Worm (Caenorhabditis elegans) whole organism, early embryonic: ENCODE data around the gene F52C9.3.

Experiments used
- B0310.2 ChIP-seq: sonication (generic microtip); optimal IDR thresholded peaks from 2 replicates; lab custom pipeline; 2016; ENCODE audit warnings: mild to moderate bottlenecking, missing genetic modification characterization, missing compliant biosample characterization
- aly-1 ChIP-seq: sonication (generic microtip); optimal IDR thresholded peaks from 2 replicates; lab custom pipeline; 2016; ENCODE audit warnings: missing genetic modification characterization, missing compliant biosample characterization
- ama-1 ChIP-seq: fragments of 150-350 bp; optimal IDR thresholded peaks from 2 replicates; lab custom pipeline; 2014
- ceh-13 ChIP-seq: fragments of 200-800 bp; sonication (Bioruptor generic); optimal IDR thresholded peaks from 2 replicates; lab custom pipeline; 2018; ENCODE audit warnings: mild to moderate bottlenecking, missing genetic modification characterization, missing compliant biosample characterization
- ets-7 ChIP-seq: sonication (generic microtip); optimal IDR thresholded peaks from 2 replicates; lab custom pipeline; 2016; ENCODE audit warnings: missing genotype, missing genetic modification characterization, missing compliant biosample characterization
- flt-1 ChIP-seq: fragments of 200-800 bp; sonication (Bioruptor generic); IDR thresholded peaks from 2 replicates; pipeline ENCODE4 v1.3.6; 2022; ENCODE audit warnings: missing genetic modification characterization, missing compliant biosample characterization
- hmg-4 ChIP-seq: fragments of 200-800 bp; sonication (Bioruptor generic); optimal IDR thresholded peaks from 2 replicates; lab custom pipeline; 2018; ENCODE audit warnings: mild to moderate bottlenecking, missing genetic modification characterization, missing compliant biosample characterization
- hnd-1 ChIP-seq: sonication (generic microtip); optimal IDR thresholded peaks from 2 replicates; lab custom pipeline; 2016; ENCODE audit warnings: missing genetic modification characterization, missing compliant biosample characterization
- pes-1 ChIP-seq: fragments of 200-800 bp; sonication (Bioruptor generic); IDR thresholded peaks from 2 replicates; pipeline ENCODE4 v1.3.6; 2022; ENCODE audit warnings: missing genetic modification reagents, missing genetic modification characterization, missing compliant biosample characterization
- sea-1 ChIP-seq: fragments of 200-800 bp; sonication (Bioruptor generic); conservative IDR thresholded peaks from 2 replicates; pipeline ENCODE4 v1.3.6; 2022; ENCODE audit warnings: missing genetic modification characterization, missing compliant biosample characterization
- tbx-11 ChIP-seq: fragments of 200-800 bp; sonication (Bioruptor generic); IDR thresholded peaks from 2 replicates; pipeline ENCODE4 v1.3.6; 2022; ENCODE audit warnings: missing genetic modification characterization, missing compliant biosample characterization

- TF ChIP-seq ceh-13 (GFP tag; lab: Kevin White, UChicago) (no peak), ama-1 (lab: Kevin White, UChicago) (no peak), hnd-1 (no peak), hmg-4 (GFP tag; lab: Kevin White, UChicago) (no peak), ets-7 (tag; lab: Kevin White, UChicago) (no peak), aly-1 (tag; lab: Kevin White, UChicago) (no peak), flt-1 (GFP tag; lab: Robert Waterston, UW) (no peak), pes-1 (no peak), sea-1 (no peak), tbx-11 (GFP tag; lab: Robert Waterston, UW) (no peak), B0310.2 (tag; lab: Kevin White, UChicago) (no peak)
Observed at ce11 chrIII:5310940-5311339, 10.7 kb upstream of the F52C9.3 start, which contains the start of gene pqe-1.
